Worm (Caenorhabditis elegans) whole organism, L3 larva: ENCODE measurements around the gene C08F11.1.

Experiments
- ceh-82 ChIP-seq: fragments of 150-350 bp; optimal IDR thresholded peaks from 2 replicates; lab custom pipeline; 2014; ENCODE audit warnings: missing biosample characterization, missing genetic modification characterization
- ceh-9 ChIP-seq: sonication (generic microtip); optimal IDR thresholded peaks from 2 replicates; lab custom pipeline; 2018; ENCODE audit warnings: missing biosample characterization, missing genetic modification characterization
- nhr-23 ChIP-seq: fragments of 150-350 bp; optimal IDR thresholded peaks from 2 replicates; lab custom pipeline; 2014; ENCODE audit warnings: missing biosample characterization, missing genetic modification reagents, missing genetic modification characterization

ce11 chrIV:13619203-13619602 lies 4.4 kb upstream of the C08F11.1 start, which contains the start of gene C08F11.3:
- no peak for TF ChIP-seq ceh-9
- no peak for TF ChIP-seq nhr-23
- no peak for TF ChIP-seq ceh-82 (tag; lab: Kevin White, UChicago)
